Worm (Caenorhabditis elegans) whole organism, L2 larva: ENCODE data around the gene sea-2.

ENCODE experiments used
- C34F6.9 ChIP-seq: fragments of 150-350 bp; optimal IDR thresholded peaks from 2 replicates; lab custom pipeline; 2014; ENCODE audit warnings: missing biosample characterization, missing genetic modification characterization
- F13H6.1 ChIP-seq: sonication (generic microtip); optimal IDR thresholded peaks from 2 replicates; lab custom pipeline; 2016; ENCODE audit warnings: missing genetic modification characterization, missing compliant biosample characterization
- R02D3.7 ChIP-seq: fragments of 150-350 bp; optimal IDR thresholded peaks from 2 replicates; lab custom pipeline; 2014; ENCODE audit warnings: missing biosample characterization, missing genetic modification characterization
- Y55F3AM.14 ChIP-seq: fragments of 200-800 bp; sonication (Bioruptor generic); optimal IDR thresholded peaks from 2 replicates; lab custom pipeline; 2018; ENCODE audit warnings: mild to moderate bottlenecking, missing genetic modification characterization, missing compliant biosample characterization
- ZK546.5 ChIP-seq: sonication (generic microtip); optimal IDR thresholded peaks from 2 replicates; lab custom pipeline; 2017; ENCODE audit warnings: missing biosample characterization, missing genetic modification characterization
- alr-1 ChIP-seq: fragments of 150-350 bp; optimal IDR thresholded peaks from 2 replicates; lab custom pipeline; 2014; ENCODE audit warnings: missing biosample characterization, missing genetic modification characterization
- aly-2 ChIP-seq: fragments of 150-350 bp; optimal IDR thresholded peaks from 2 replicates; lab custom pipeline; 2014; ENCODE audit warnings: missing biosample characterization, missing genetic modification characterization
- ama-1 ChIP-seq: fragments of 150-350 bp; optimal IDR thresholded peaks from 2 replicates; lab custom pipeline; 2018; ENCODE audit warnings: inconsistent platforms
- blmp-1 ChIP-seq: sonication (generic microtip); optimal IDR thresholded peaks from 2 replicates; lab custom pipeline; 2017; ENCODE audit warnings: missing genetic modification characterization, mild to moderate bottlenecking, missing compliant biosample characterization, antibody characterized with exemption, moderate library complexity; ENCODE audit not compliant: insufficient read depth
- ceh-16 ChIP-seq: fragments of 150-350 bp; optimal IDR thresholded peaks from 2 replicates; lab custom pipeline; 2014; ENCODE audit warnings: missing biosample characterization, missing genetic modification characterization
- ceh-82 ChIP-seq: fragments of 150-350 bp; optimal IDR thresholded peaks from 2 replicates; lab custom pipeline; 2014; ENCODE audit warnings: missing biosample characterization, missing genetic modification characterization
- crh-2 ChIP-seq: sonication (generic microtip); optimal IDR thresholded peaks from 2 replicates; lab custom pipeline; 2017; ENCODE audit warnings: missing biosample characterization, missing genetic modification characterization
- egl-27 ChIP-seq: sonication (generic microtip); optimal IDR thresholded peaks from 3 replicates; lab custom pipeline; 2017; ENCODE audit warnings: missing biosample characterization, missing genetic modification reagents, missing genetic modification characterization
- elt-1 ChIP-seq: fragments of 150-350 bp; optimal IDR thresholded peaks from 2 replicates; lab custom pipeline; 2014; ENCODE audit warnings: missing biosample characterization, missing genetic modification characterization
- elt-3 ChIP-seq: sonication (generic microtip); optimal IDR thresholded peaks from 2 replicates; lab custom pipeline; 2017; ENCODE audit warnings: missing biosample characterization, missing genetic modification characterization
- fos-1 ChIP-seq: fragments of 150-350 bp; optimal IDR thresholded peaks from 2 replicates; lab custom pipeline; 2014; ENCODE audit warnings: missing biosample characterization, missing genetic modification characterization
- gmeb-1 ChIP-seq: fragments of 150-350 bp; optimal IDR thresholded peaks from 2 replicates; lab custom pipeline; 2014; ENCODE audit warnings: missing biosample characterization, missing genetic modification characterization
- lin-11 ChIP-seq: fragments of 150-350 bp; sonication (generic microtip); optimal IDR thresholded peaks from 2 replicates; lab custom pipeline; 2014; ENCODE audit warnings: missing biosample characterization, missing genetic modification characterization, inconsistent platforms, mixed read lengths
- lin-13 ChIP-seq: fragments of 150-350 bp; optimal IDR thresholded peaks from 2 replicates; lab custom pipeline; 2014; ENCODE audit warnings: missing biosample characterization, missing genetic modification reagents, missing genetic modification characterization
- lin-39 ChIP-seq: fragments of 150-350 bp; optimal IDR thresholded peaks from 2 replicates; lab custom pipeline; 2014; ENCODE audit warnings: missing biosample characterization, missing genetic modification reagents, missing genetic modification characterization
- lsy-2 ChIP-seq, 2 experiments: fragments of 150-350 bp in 1 of 2; sonication (generic microtip) in 1 of 2; optimal IDR thresholded peaks; 2 replicates each; lab custom pipeline; 2014 to 2017; ENCODE audit warnings: missing biosample characterization in 2 of 2, missing genetic modification characterization in 2 of 2
- mab-5 ChIP-seq: fragments of 150-350 bp; optimal IDR thresholded peaks from 2 replicates; lab custom pipeline; 2014; ENCODE audit warnings: missing biosample characterization, missing genetic modification characterization
- mbf-1 ChIP-seq: sonication (generic microtip); optimal IDR thresholded peaks from 2 replicates; lab custom pipeline; 2017; ENCODE audit warnings: missing biosample characterization, missing genetic modification characterization
- mdl-1 ChIP-seq, 2 experiments: fragments of 150-350 bp in 1 of 2; sonication (generic microtip) in 1 of 2; optimal IDR thresholded peaks; 2 replicates each; lab custom pipeline; 2017; ENCODE audit warnings: missing biosample characterization in 2 of 2, missing genetic modification characterization in 2 of 2
- nhr-10 ChIP-seq: sonication (generic microtip); optimal IDR thresholded peaks from 2 replicates; lab custom pipeline; 2017; ENCODE audit warnings: missing biosample characterization, missing genetic modification characterization
- nhr-12 ChIP-seq: fragments of 150-350 bp; optimal IDR thresholded peaks from 2 replicates; lab custom pipeline; 2014; ENCODE audit warnings: missing biosample characterization, missing genetic modification characterization
- nhr-129 ChIP-seq: fragments of 150-350 bp; optimal IDR thresholded peaks from 2 replicates; lab custom pipeline; 2014; ENCODE audit warnings: missing biosample characterization, missing genetic modification characterization
- nhr-21 ChIP-seq: fragments of 150-350 bp; optimal IDR thresholded peaks from 2 replicates; lab custom pipeline; 2014; ENCODE audit warnings: missing biosample characterization, missing genetic modification characterization
- nhr-23 ChIP-seq: fragments of 150-350 bp; optimal IDR thresholded peaks from 2 replicates; lab custom pipeline; 2014; ENCODE audit warnings: missing biosample characterization, missing genetic modification reagents, missing genetic modification characterization
- nhr-237 ChIP-seq: fragments of 150-350 bp; optimal IDR thresholded peaks from 2 replicates; lab custom pipeline; 2014; ENCODE audit warnings: missing biosample characterization, missing genetic modification characterization
- nhr-25 ChIP-seq: fragments of 150-350 bp; sonication (generic microtip); optimal IDR thresholded peaks from 3 replicates; lab custom pipeline; 2014; ENCODE audit warnings: missing biosample characterization, missing genetic modification characterization
- nhr-6 ChIP-seq: fragments of 150-350 bp; optimal IDR thresholded peaks from 2 replicates; lab custom pipeline; 2014; ENCODE audit warnings: missing biosample characterization, missing genetic modification characterization
- nhr-77 ChIP-seq: fragments of 150-350 bp; optimal IDR thresholded peaks from 2 replicates; lab custom pipeline; 2014; ENCODE audit warnings: missing biosample characterization, missing genetic modification characterization
- sma-3 ChIP-seq: sonication (generic microtip); optimal IDR thresholded peaks from 2 replicates; lab custom pipeline; 2016; ENCODE audit warnings: missing genetic modification reagents, missing genetic modification characterization, missing compliant biosample characterization
- sma-9 ChIP-seq, 2 experiments: fragments of 150-350 bp in 1 of 2; sonication (generic microtip) in 1 of 2; optimal IDR thresholded peaks; 2 replicates each; lab custom pipeline; 2014 to 2016; ENCODE audit warnings: missing genetic modification characterization in 2 of 2, mild to moderate bottlenecking in 1 of 2, missing biosample characterization in 1 of 2, missing compliant biosample characterization in 1 of 2, missing genetic modification reagents in 1 of 2, moderate library complexity in 1 of 2
- unc-39 ChIP-seq: fragments of 150-350 bp; optimal IDR thresholded peaks from 2 replicates; lab custom pipeline; 2014; ENCODE audit warnings: missing biosample characterization, missing genetic modification characterization
- unc-55 ChIP-seq: fragments of 150-350 bp; sonication (generic microtip); optimal IDR thresholded peaks from 3 replicates; lab custom pipeline; 2014; ENCODE audit warnings: missing biosample characterization, missing genetic modification reagents, missing genetic modification characterization
- unc-62 ChIP-seq: fragments of 150-350 bp; optimal IDR thresholded peaks from 2 replicates; lab custom pipeline; 2014; ENCODE audit warnings: missing biosample characterization, missing genetic modification reagents, missing genetic modification characterization
- zag-1 ChIP-seq: fragments of 150-350 bp; optimal IDR thresholded peaks from 2 replicates; lab custom pipeline; 2014; ENCODE audit warnings: missing biosample characterization, missing genetic modification characterization
- ztf-1 ChIP-seq: fragments of 200-800 bp; sonication (Bioruptor generic); conservative IDR thresholded peaks from 2 replicates; pipeline ENCODE4 v1.3.6; 2022; ENCODE audit warnings: missing genetic modification characterization, missing compliant biosample characterization
- ztf-11 ChIP-seq: sonication (generic microtip); optimal IDR thresholded peaks from 2 replicates; lab custom pipeline; 2017; ENCODE audit warnings: missing biosample characterization, missing genetic modification characterization
- ztf-4 ChIP-seq: fragments of 150-350 bp; optimal IDR thresholded peaks from 2 replicates; lab custom pipeline; 2014; ENCODE audit warnings: missing biosample characterization, missing genetic modification characterization

The sea-2 gene

DNA sequence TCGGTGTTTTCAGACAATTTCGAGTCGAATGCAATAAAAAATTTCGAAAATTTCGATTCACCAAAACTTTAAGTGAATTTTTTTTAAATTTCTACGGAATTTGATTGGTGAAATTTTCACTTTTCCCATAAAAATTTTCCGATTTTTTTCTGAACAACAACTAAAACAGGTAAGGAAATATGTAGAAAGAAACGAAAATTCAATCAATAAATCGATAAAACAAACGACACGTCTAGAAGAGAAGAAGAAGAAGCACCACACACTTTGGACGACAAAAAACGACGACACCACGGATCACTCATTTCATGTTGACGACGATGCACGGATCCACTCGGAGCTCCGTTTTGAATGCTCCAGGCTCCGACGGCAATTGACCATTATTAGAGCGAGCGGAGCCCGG is 27.5 kb upstream of the sea-2 start:
- TF ChIP-seq gmeb-1 (no peak), elt-3 (tag; lab: Kevin White, UChicago) (no peak), C34F6.9 (tag; lab: Kevin White, UChicago) (no peak), unc-62 (no peak), ZK546.5 (no peak), mab-5 (no peak), ceh-82 (tag; lab: Kevin White, UChicago) (no peak), nhr-10 (tag; lab: Kevin White, UChicago) (no peak), lin-11 (tag; lab: Kevin White, UChicago) (no peak), Y55F3AM.14 (GFP tag; lab: Kevin White, UChicago) (no peak), unc-39 (tag; lab: Kevin White, UChicago) (no peak), F13H6.1 (tag; lab: Kevin White, UChicago) (no peak), nhr-129 (no peak)

DNA sequence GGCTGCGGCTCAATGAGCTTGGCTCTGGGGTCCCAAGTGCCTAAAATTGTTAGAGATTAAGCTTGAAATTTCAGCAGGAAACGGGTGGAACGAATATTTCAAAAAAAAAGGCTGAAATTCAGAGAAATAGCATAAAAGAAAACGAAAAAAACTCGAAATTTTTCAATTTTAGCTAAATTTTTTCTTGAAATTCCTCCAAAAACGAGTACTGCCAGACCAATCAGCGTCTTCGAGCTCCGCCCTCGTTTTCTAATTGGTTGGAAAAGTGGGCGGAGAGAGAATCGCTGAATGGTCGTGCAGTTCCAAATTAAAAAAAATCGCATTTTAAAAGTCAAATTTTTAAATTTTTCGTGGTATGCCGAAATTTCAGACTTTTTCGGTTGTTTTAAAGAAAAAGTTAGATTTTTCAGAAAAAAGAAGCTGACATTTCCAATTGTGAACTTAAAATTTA is 22.2 kb upstream of the sea-2 start, which contains the start of gene plpp-1.1:
Gene plpp-1.1 (minus strand): TSS at position 51 of the 451 bp plus-strand sequence.
- TF ChIP-seq alr-1 (no peak), nhr-23 (tag; lab: Kevin White, UChicago) (no peak), lin-11 (tag; lab: Kevin White, UChicago) (no peak), ceh-82 (tag; lab: Kevin White, UChicago) (no peak), unc-55 (no peak), zag-1 (tag; lab: Kevin White, UChicago) (no peak), ztf-4 (tag; lab: Kevin White, UChicago) (no peak), F13H6.1 (tag; lab: Kevin White, UChicago) (no peak), nhr-77 (no peak), gmeb-1 (no peak), aly-2 (no peak), nhr-21 (tag; lab: Kevin White, UChicago) (no peak), nhr-12 (tag; lab: Kevin White, UChicago) (no peak), nhr-10 (tag; lab: Kevin White, UChicago) (no peak), fos-1 (tag; lab: Kevin White, UChicago) (no peak), lin-39 (no peak)

DNA sequence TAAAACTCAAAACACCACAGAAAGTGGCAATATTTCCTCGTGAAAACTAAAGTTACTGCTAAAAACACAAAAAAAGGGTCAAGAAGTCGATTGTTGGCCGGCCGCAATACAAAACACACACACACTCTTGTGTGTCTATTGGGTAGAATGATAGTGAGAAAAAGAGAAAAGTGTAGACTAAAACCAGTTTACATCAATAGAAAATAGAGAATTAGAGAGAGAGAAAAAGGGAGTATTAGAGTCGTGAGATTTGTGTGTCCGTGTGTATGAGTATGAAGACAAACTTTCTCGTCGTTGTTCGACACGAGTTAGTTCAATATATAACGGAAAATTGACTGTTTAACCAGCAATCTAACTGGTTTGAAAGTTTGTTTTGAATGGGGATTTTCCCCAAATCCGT is 20.7 kb upstream of the sea-2 start:
- TF ChIP-seq mbf-1 (no peak), mdl-1 (tag; optimal IDR thresholded peaks at IDR 0.05; lab: Kevin White, UChicago) (no peak), ceh-16 (no peak), fos-1 (tag; lab: Kevin White, UChicago) (peak; percentile 67), nhr-6 (tag; lab: Kevin White, UChicago) (no peak), unc-55 (peak; percentile 43), ztf-4 (tag; lab: Kevin White, UChicago) (no peak), Y55F3AM.14 (GFP tag; lab: Kevin White, UChicago) (no peak), crh-2 (tag; lab: Kevin White, UChicago) (peak; percentile 27), blmp-1 (tag; lab: Kevin White, UChicago) (peak; percentile 66), nhr-12 (tag; lab: Kevin White, UChicago) (no peak), sma-3 (peak; percentile 17), sma-9 (GFP tag; optimal IDR thresholded peaks at IDR 0.05; lab: Kevin White, UChicago) (peak; percentile 56), sma-9 (tag; optimal IDR thresholded peaks at IDR 0.05; lab: Kevin White, UChicago) (no peak), egl-27 (no peak), C34F6.9 (tag; lab: Kevin White, UChicago) (peak; percentile 35), ceh-82 (tag; lab: Kevin White, UChicago) (no peak), nhr-25 (tag; lab: Kevin White, UChicago) (peak; percentile 0), lsy-2 (tag; optimal IDR thresholded peaks at IDR 0.05; lab: Kevin White, UChicago) (peak in 1 of 2 experiments; percentile 17), ZK546.5 (no peak), F13H6.1 (tag; lab: Kevin White, UChicago) (peak; percentile 72), nhr-129 (peak; percentile 73)

DNA sequence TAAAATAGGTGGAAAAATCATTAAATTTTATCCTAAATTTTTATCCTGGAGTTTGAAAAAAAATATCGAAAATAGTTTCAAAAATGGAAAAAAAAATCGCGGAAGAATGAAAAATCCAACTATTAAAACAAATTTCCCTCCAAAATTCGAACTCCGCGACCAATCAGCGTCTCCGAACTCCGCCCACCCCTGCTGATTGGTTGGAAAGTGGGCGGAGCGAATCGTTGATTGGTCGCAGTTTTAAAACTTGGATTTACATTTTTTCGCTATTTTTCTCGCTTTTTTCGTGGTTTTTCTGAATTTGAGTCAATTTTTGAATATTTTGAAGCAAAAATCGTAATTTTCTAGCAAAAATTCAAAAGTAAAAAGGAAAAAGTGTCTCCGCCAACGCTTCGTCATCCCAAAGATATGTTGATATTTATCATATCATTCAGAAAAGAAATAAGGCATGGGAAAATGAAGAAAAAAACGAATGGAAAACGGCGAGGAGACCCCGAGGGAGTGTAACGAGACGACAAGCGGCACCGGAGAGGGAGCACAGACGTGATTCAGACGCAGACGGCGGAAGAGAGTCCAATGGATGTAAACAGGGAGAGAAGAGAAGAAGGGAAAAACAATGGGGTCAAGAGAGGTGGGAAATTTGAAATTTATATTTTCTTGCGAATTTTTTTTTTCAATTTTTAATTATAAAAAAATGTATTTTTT is 19.5 kb upstream of the sea-2 start:
- TF ChIP-seq nhr-23 (tag; lab: Kevin White, UChicago) (no peak), nhr-25 (tag; lab: Kevin White, UChicago) (peak; percentile 50), mdl-1 (tag; optimal IDR thresholded peaks at IDR 0.05; lab: Kevin White, UChicago) (no peak), zag-1 (tag; lab: Kevin White, UChicago) (no peak), Y55F3AM.14 (GFP tag; lab: Kevin White, UChicago) (no peak), lsy-2 (tag; optimal IDR thresholded peaks at IDR 0.05; lab: Kevin White, UChicago) (peak in 1 of 2 experiments; percentile 60), unc-62 (no peak), sma-9 (GFP tag; optimal IDR thresholded peaks at IDR 0.05; lab: Kevin White, UChicago) (peak; percentile 38), sma-9 (tag; optimal IDR thresholded peaks at IDR 0.05; lab: Kevin White, UChicago) (no peak), lin-13 (GFP tag; lab: Kevin White, UChicago) (peak; percentile 30), ztf-4 (tag; lab: Kevin White, UChicago) (no peak), egl-27 (peak; percentile 21), nhr-129 (peak; percentile 52), elt-3 (tag; lab: Kevin White, UChicago) (no peak), mbf-1 (no peak), unc-55 (peak; percentile 64), nhr-237 (tag; lab: Kevin White, UChicago) (no peak), ztf-1 (no peak), nhr-6 (tag; lab: Kevin White, UChicago) (no peak), lin-39 (no peak), ama-1 (lab: Kevin White, UChicago) (no peak), elt-1 (tag; lab: Kevin White, UChicago) (no peak), ztf-11 (no peak), C34F6.9 (tag; lab: Kevin White, UChicago) (peak; percentile 46), ZK546.5 (no peak), nhr-12 (tag; lab: Kevin White, UChicago) (no peak), nhr-77 (no peak), R02D3.7 (tag; lab: Kevin White, UChicago) (no peak)
